Worm (Caenorhabditis elegans): ENCODE measurements around the gene D2062.13.

- TF ChIP-seq jun-1 (tag; optimal IDR thresholded peaks at IDR 0.05) (no peak), nhr-237 (tag; optimal IDR thresholded peaks at IDR 0.05) (no peak), mdl-1 (tag; optimal IDR thresholded peaks at IDR 0.05) (no peak), lsy-2 (tag; optimal IDR thresholded peaks at IDR 0.05) (no peak), hlh-17 (GFP tag; optimal IDR thresholded peaks at IDR 0.05; ENCODE audit: borderline replicate concordance) (no peak), egl-27 (tag; optimal IDR thresholded peaks at IDR 0.05) (no peak), lin-39 (tag; optimal IDR thresholded peaks at IDR 0.05) (no peak), elt-3 (tag; optimal IDR thresholded peaks at IDR 0.05) (no peak), skn-1 (tag; optimal IDR thresholded peaks at IDR 0.05) (no peak)
Measured at ce11 chrII:2605319-2605718, 7.1 kb upstream of the D2062.13 start, which contains the start of gene sri-77.
